Worm (Caenorhabditis elegans) whole organism, L4 larva: ENCODE data around the gene rhr-2.
A peak's percentile ranks its signal among the peaks of the same experiment; 100 is the strongest.

Experiments used
- F26F4.8 ChIP-seq: fragments of 200-800 bp; sonication (Bioruptor generic); conservative IDR thresholded peaks from 2 replicates; pipeline ENCODE4 v1.3.6; 2022; ENCODE audit warnings: missing genetic modification characterization, missing compliant biosample characterization
- F49E8.2 ChIP-seq: sonication (generic microtip); optimal IDR thresholded peaks from 2 replicates; lab custom pipeline; 2016; ENCODE audit warnings: missing compliant biosample characterization, mild to moderate bottlenecking, missing genetic modification characterization, borderline replicate concordance
- Y105C5A.15 ChIP-seq: fragments of 200-800 bp; sonication (Bioruptor generic); IDR thresholded peaks from 2 replicates; pipeline ENCODE4 v1.3.6; 2022; ENCODE audit warnings: missing genetic modification characterization, missing compliant biosample characterization
- Y75B8A.6 ChIP-seq: fragments of 200-800 bp; sonication (Bioruptor generic); IDR thresholded peaks from 2 replicates; pipeline ENCODE4 v1.3.6; 2022; ENCODE audit warnings: missing genetic modification reagents, missing genetic modification characterization, missing compliant biosample characterization
- ZK337.2 ChIP-seq: fragments of 200-800 bp; sonication (Bioruptor generic); IDR thresholded peaks from 2 replicates; pipeline ENCODE4 v1.3.6; 2022; ENCODE audit warnings: missing genetic modification reagents, missing genetic modification characterization, missing compliant biosample characterization
- ZK546.5 ChIP-seq, 2 experiments: sonication (generic microtip); optimal IDR thresholded peaks; 2 replicates each; lab custom pipeline; 2017; ENCODE audit warnings: missing biosample characterization in 2 of 2, missing genetic modification characterization in 2 of 2
- aha-1 ChIP-seq: fragments of 150-350 bp; peaks from one replicate; lab custom pipeline; 2014; ENCODE audit warnings: missing biosample characterization, missing genetic modification characterization
- aly-2 ChIP-seq: sonication (generic microtip); optimal IDR thresholded peaks from 2 replicates; lab custom pipeline; 2018; ENCODE audit warnings: missing biosample characterization, missing genetic modification characterization
- attf-4 ChIP-seq: sonication (generic microtip); optimal IDR thresholded peaks from 3 replicates; lab custom pipeline; 2017; ENCODE audit warnings: missing biosample characterization, missing genetic modification characterization
- ceh-20 ChIP-seq: fragments of 200-800 bp; sonication (Bioruptor generic); IDR thresholded peaks from 2 replicates; pipeline ENCODE4 v1.3.6; 2022; ENCODE audit warnings: missing genetic modification reagents, missing genetic modification characterization, missing compliant biosample characterization
- ceh-32 ChIP-seq: sonication (generic microtip); optimal IDR thresholded peaks from 2 replicates; lab custom pipeline; 2016; ENCODE audit warnings: mild to moderate bottlenecking, missing genetic modification characterization, missing compliant biosample characterization; ENCODE audit not compliant: poor library complexity
- ceh-82 ChIP-seq: sonication (generic microtip); optimal IDR thresholded peaks from 2 replicates; lab custom pipeline; 2017; ENCODE audit warnings: missing biosample characterization, missing genetic modification characterization
- ces-1 ChIP-seq: fragments of 150-350 bp; sonication (generic microtip); optimal IDR thresholded peaks from 4 replicates; lab custom pipeline; 2014; ENCODE audit warnings: missing biosample characterization, missing genetic modification reagents, missing genetic modification characterization
- ctbp-1 ChIP-seq: fragments of 200-800 bp; sonication (Bioruptor generic); IDR thresholded peaks from 2 replicates; pipeline ENCODE4 v1.3.6; 2022; ENCODE audit warnings: missing genetic modification reagents, missing genetic modification characterization, missing compliant biosample characterization
- daf-16 ChIP-seq, 3 experiments: sonication (generic microtip); optimal IDR thresholded peaks; 2 replicates each; lab custom pipeline; 2016 to 2017; ENCODE audit warnings: missing genetic modification characterization in 3 of 3, missing genetic modification reagents in 3 of 3, mild to moderate bottlenecking in 2 of 3, missing compliant biosample characterization in 2 of 3, missing biosample characterization in 1 of 3, moderate library complexity in 1 of 3
- dpl-1 ChIP-seq: fragments of 150-350 bp; optimal IDR thresholded peaks from 2 replicates; lab custom pipeline; 2014; ENCODE audit warnings: missing biosample characterization, missing genetic modification reagents, missing genetic modification characterization
- dve-1 ChIP-seq: sonication (generic microtip); optimal IDR thresholded peaks from 2 replicates; lab custom pipeline; 2017; ENCODE audit warnings: antibody characterized with exemption, mild to moderate bottlenecking, missing genetic modification characterization, missing compliant biosample characterization; ENCODE audit not compliant: insufficient read depth
- fkh-10 ChIP-seq: fragments of 150-350 bp; optimal IDR thresholded peaks from 2 replicates; lab custom pipeline; 2014; ENCODE audit warnings: missing biosample characterization, missing genetic modification reagents, missing genetic modification characterization
- gei-8 ChIP-seq: fragments of 200-800 bp; sonication (Bioruptor generic); optimal IDR thresholded peaks from 2 replicates; lab custom pipeline; 2018; ENCODE audit warnings: mild to moderate bottlenecking, missing genetic modification characterization, missing compliant biosample characterization
- hlh-30 ChIP-seq: sonication (generic microtip); optimal IDR thresholded peaks from 2 replicates; lab custom pipeline; 2017; ENCODE audit warnings: antibody characterized with exemption, mild to moderate bottlenecking, missing genetic modification characterization, missing compliant biosample characterization; ENCODE audit not compliant: insufficient read depth
- hmg-1.1 ChIP-seq: fragments of 200-800 bp; sonication (Bioruptor generic); IDR thresholded peaks from 2 replicates; pipeline ENCODE4 v1.3.6; 2022; ENCODE audit warnings: missing genetic modification reagents, missing genetic modification characterization, missing compliant biosample characterization
- jun-1 ChIP-seq: fragments of 150-350 bp; optimal IDR thresholded peaks from 2 replicates; lab custom pipeline; 2014; ENCODE audit warnings: missing biosample characterization, missing genetic modification reagents, missing genetic modification characterization
- lim-7 ChIP-seq: fragments of 200-800 bp; sonication (Bioruptor generic); IDR thresholded peaks from 2 replicates; pipeline ENCODE4 v1.3.6; 2022; ENCODE audit warnings: missing genetic modification characterization, missing compliant biosample characterization
- lin-1 ChIP-seq: fragments of 200-800 bp; sonication (Bioruptor generic); IDR thresholded peaks from 2 replicates; pipeline ENCODE4 v1.3.6; 2022; ENCODE audit warnings: missing genetic modification reagents, missing genetic modification characterization, missing compliant biosample characterization
- lin-13 ChIP-seq: fragments of 150-350 bp; optimal IDR thresholded peaks from 2 replicates; lab custom pipeline; 2014; ENCODE audit warnings: missing biosample characterization, missing genetic modification reagents, missing genetic modification characterization
- lin-38 ChIP-seq: fragments of 200-800 bp; sonication (Bioruptor generic); IDR thresholded peaks from 2 replicates; pipeline ENCODE4 v1.3.6; 2022; ENCODE audit warnings: missing genetic modification reagents, missing genetic modification characterization, missing compliant biosample characterization
- lsy-2 ChIP-seq, 2 experiments: fragments of 150-350 bp in 1 of 2; sonication (generic microtip) in 1 of 2; optimal IDR thresholded peaks; 2 replicates each; lab custom pipeline; 2014 to 2017; ENCODE audit warnings: missing biosample characterization in 2 of 2, missing genetic modification characterization in 2 of 2
- madf-9 ChIP-seq: fragments of 200-800 bp; sonication (Bioruptor generic); conservative IDR thresholded peaks from 2 replicates; pipeline ENCODE4 v1.3.6; 2022; ENCODE audit warnings: missing genetic modification reagents, missing genetic modification characterization, missing compliant biosample characterization
- mep-1 ChIP-seq: fragments of 150-350 bp; sonication (generic microtip); optimal IDR thresholded peaks from 3 replicates; lab custom pipeline; 2014; ENCODE audit warnings: missing biosample characterization, missing genetic modification characterization
- mxl-3 ChIP-seq: fragments of 200-800 bp; sonication (Bioruptor generic); optimal IDR thresholded peaks from 2 replicates; lab custom pipeline; 2018; ENCODE audit warnings: mild to moderate bottlenecking, missing genetic modification characterization, missing compliant biosample characterization
- nhr-41 ChIP-seq: fragments of 200-800 bp; sonication (Bioruptor generic); IDR thresholded peaks from 2 replicates; pipeline ENCODE4 v1.3.6; 2022; ENCODE audit warnings: missing genetic modification reagents, missing genetic modification characterization, missing compliant biosample characterization
- php-3 ChIP-seq: fragments of 200-800 bp; sonication (Bioruptor generic); IDR thresholded peaks from 2 replicates; pipeline ENCODE4 v1.3.6; 2022; ENCODE audit warnings: missing genetic modification reagents, missing genetic modification characterization, missing compliant biosample characterization
- pqm-1 ChIP-seq: sonication (generic microtip); optimal IDR thresholded peaks from 2 replicates; lab custom pipeline; 2017; ENCODE audit warnings: missing biosample characterization, missing genetic modification characterization
- saeg-2 ChIP-seq: fragments of 200-800 bp; sonication (Bioruptor generic); IDR thresholded peaks from 2 replicates; pipeline ENCODE4 v1.3.6; 2022; ENCODE audit warnings: missing genetic modification reagents, missing genetic modification characterization, missing compliant biosample characterization
- set-16 ChIP-seq: fragments of 200-800 bp; sonication (Bioruptor generic); IDR thresholded peaks from 2 replicates; pipeline ENCODE4 v1.3.6; 2022; ENCODE audit warnings: missing genetic modification reagents, missing genetic modification characterization, missing compliant biosample characterization
- skn-1 ChIP-seq: fragments of 150-350 bp; optimal IDR thresholded peaks from 2 replicates; lab custom pipeline; 2014; ENCODE audit warnings: missing biosample characterization, missing genetic modification characterization
- spr-1 ChIP-seq: sonication (generic microtip); optimal IDR thresholded peaks from 2 replicates; lab custom pipeline; 2016; ENCODE audit warnings: mild to moderate bottlenecking, missing genetic modification characterization, missing compliant biosample characterization
- spr-3 ChIP-seq: fragments of 200-800 bp; sonication (Bioruptor generic); optimal IDR thresholded peaks from 2 replicates; lab custom pipeline; 2018; ENCODE audit warnings: mild to moderate bottlenecking, missing genetic modification characterization, missing compliant biosample characterization
- tag-97 ChIP-seq: fragments of 200-800 bp; sonication (Bioruptor generic); IDR thresholded peaks from 2 replicates; pipeline ENCODE4 v1.3.6; 2022; ENCODE audit warnings: missing genetic modification characterization, missing compliant biosample characterization
- tra-1 ChIP-seq: fragments of 200-800 bp; sonication (Bioruptor generic); IDR thresholded peaks from 2 replicates; pipeline ENCODE4 v1.3.6; 2022; ENCODE audit warnings: missing genetic modification reagents, missing genetic modification characterization, missing compliant biosample characterization
- unc-130 ChIP-seq: sonication (generic microtip); optimal IDR thresholded peaks from 2 replicates; lab custom pipeline; 2016; ENCODE audit warnings: missing genetic modification reagents, missing genetic modification characterization, missing compliant biosample characterization
- unc-39 ChIP-seq: sonication (generic microtip); optimal IDR thresholded peaks from 2 replicates; lab custom pipeline; 2017; ENCODE audit warnings: missing biosample characterization, missing genetic modification characterization
- unc-62 ChIP-seq, 3 experiments: fragments of 150-350 bp in 1 of 3; sonication (generic microtip); optimal IDR thresholded peaks in 2 of 3; peaks in 1 of 3; 1 replicate in 1 of 3; 2 replicates in 2 of 3; lab custom pipeline; 2014 to 2017; ENCODE audit warnings: missing biosample characterization in 3 of 3, missing genetic modification characterization in 3 of 3, missing genetic modification reagents in 3 of 3, missing genotype in 1 of 3
- zfp-3 ChIP-seq: fragments of 200-800 bp; sonication (Bioruptor generic); conservative IDR thresholded peaks from 2 replicates; pipeline ENCODE4 v1.3.6; 2022; ENCODE audit warnings: missing genetic modification reagents, missing genetic modification characterization, missing compliant biosample characterization
- zip-11 ChIP-seq: fragments of 200-800 bp; sonication (Bioruptor generic); IDR thresholded peaks from 2 replicates; pipeline ENCODE4 v1.3.6; 2022; ENCODE audit warnings: missing genetic modification characterization, missing compliant biosample characterization
- zip-2 ChIP-seq: fragments of 150-350 bp; optimal IDR thresholded peaks from 2 replicates; lab custom pipeline; 2014; ENCODE audit warnings: missing biosample characterization, missing genetic modification characterization
- ztf-11 ChIP-seq: fragments of 150-350 bp; optimal IDR thresholded peaks from 2 replicates; lab custom pipeline; 2014; ENCODE audit warnings: missing biosample characterization, missing genetic modification characterization

Gene rhr-2

ce11 chrV:11730060-11730459, at the start of gene rhr-2:
TSS of gene rhr-2 (minus strand) at chrV:11730160.
- TF ChIP-seq ZK546.5 (tag; optimal IDR thresholded peaks at IDR 0.05; lab: Kevin White, UChicago) (no peak), attf-4 (tag; lab: Kevin White, UChicago) (no peak), ceh-82 (no peak), mxl-3 (no peak), zfp-3 (GFP tag; lab: Robert Waterston, UW) (no peak), ztf-11 (tag; lab: Kevin White, UChicago) (no peak), ces-1 (GFP tag; lab: Kevin White, UChicago) (no peak), saeg-2 (GFP tag; lab: Robert Waterston, UW) (no peak), unc-62 (GFP tag; optimal IDR thresholded peaks at IDR 0.05 in 1 of 2; lab: Kevin White, UChicago) (no peak), unc-62 (tag; optimal IDR thresholded peaks at IDR 0.05; lab: Kevin White, UChicago) (no peak), unc-39 (tag; lab: Kevin White, UChicago) (no peak), ZK337.2 (GFP tag; lab: Robert Waterston, UW) (no peak), Y105C5A.15 (GFP tag; lab: Robert Waterston, UW) (no peak), nhr-41 (GFP tag; lab: Robert Waterston, UW) (no peak)

- TF ChIP-seq tag-97 (GFP tag; lab: Robert Waterston, UW) (no peak), hlh-30 (tag; lab: Kevin White, UChicago) (peak; percentile 6)
Observed at ce11 chrV:11779310-11779709, 49.4 kb upstream of the rhr-2 start.

ce11 chrV:11777846-11778245, 47.9 kb upstream of the rhr-2 start:
- TF ChIP-seq F49E8.2 (tag; lab: Kevin White, UChicago) (no peak), zip-11 (GFP tag; lab: Robert Waterston, UW) (no peak), tra-1 (GFP tag; lab: Robert Waterston, UW) (0 out of 2 replicates have a peak, but pooled peaks have one; percentile 31), aly-2 (tag; lab: Kevin White, UChicago) (no peak), lsy-2 (tag; optimal IDR thresholded peaks at IDR 0.05; lab: Kevin White, UChicago) (peak in 1 of 2 experiments; percentile 30), spr-3 (GFP tag; lab: Kevin White, UChicago) (no peak), zip-2 (no peak), ctbp-1 (no peak), mep-1 (peak; percentile 44), aha-1 (no peak), dpl-1 (GFP tag; lab: Kevin White, UChicago) (no peak), ZK546.5 (tag; optimal IDR thresholded peaks at IDR 0.05; lab: Kevin White, UChicago) (no peak), gei-8 (GFP tag; lab: Kevin White, UChicago) (no peak), unc-39 (tag; lab: Kevin White, UChicago) (no peak), unc-130 (GFP tag; lab: Kevin White, UChicago) (no peak), skn-1 (tag; lab: Kevin White, UChicago) (no peak), set-16 (GFP tag; lab: Robert Waterston, UW) (no peak), lim-7 (no peak), madf-9 (no peak), php-3 (GFP tag; lab: Robert Waterston, UW) (no peak), lin-38 (GFP tag; lab: Robert Waterston, UW) (no peak), hlh-30 (tag; lab: Kevin White, UChicago) (peak; percentile 32), F26F4.8 (GFP tag; lab: Robert Waterston, UW) (no peak), ceh-32 (no peak), dve-1 (tag; lab: Kevin White, UChicago) (peak; percentile 75), fkh-10 (GFP tag; lab: Kevin White, UChicago) (no peak), hmg-1.1 (GFP tag; lab: Robert Waterston, UW) (no peak), lin-13 (GFP tag; lab: Kevin White, UChicago) (no peak), lin-1 (GFP tag; lab: Robert Waterston, UW) (no peak), spr-1 (tag; lab: Kevin White, UChicago) (no peak), Y105C5A.15 (GFP tag; lab: Robert Waterston, UW) (no peak), pqm-1 (peak; percentile 72), ceh-20 (GFP tag; lab: Robert Waterston, UW) (no peak), jun-1 (no peak), saeg-2 (GFP tag; lab: Robert Waterston, UW) (no peak), Y75B8A.6 (GFP tag; lab: Robert Waterston, UW) (no peak), daf-16 (GFP tag; optimal IDR thresholded peaks at IDR 0.05; lab: Kevin White, UChicago) (peak in 1 of 2 experiments; percentile 71), daf-16 (tag; optimal IDR thresholded peaks at IDR 0.05; lab: Kevin White, UChicago) (peak; percentile 77)
